Worm (Caenorhabditis elegans): ENCODE data around the gene T12A7.2.

DNA sequence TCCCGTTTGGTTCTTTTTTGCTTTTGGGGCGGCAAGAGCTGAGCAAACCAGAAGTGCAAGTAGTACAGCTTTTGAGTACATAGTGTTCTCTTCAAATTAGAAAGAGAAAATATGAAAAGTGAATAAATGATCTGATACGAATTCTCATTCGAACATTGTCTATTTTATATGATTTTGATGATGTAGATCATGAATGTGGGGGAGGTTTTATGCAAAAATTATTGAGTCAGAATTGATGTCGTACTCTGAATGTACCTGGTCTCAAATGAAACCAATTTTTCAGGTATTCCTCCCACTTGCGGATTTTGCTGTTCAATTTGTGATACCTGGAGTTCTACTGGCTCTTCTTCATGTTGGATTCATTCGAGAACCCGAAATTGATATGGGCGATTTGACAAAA is 20.7 kb downstream of the T12A7.2 start, which contains the start of gene K01A6.4:
- TF ChIP-seq ceh-24 (tag; optimal IDR thresholded peaks at IDR 0.05), result no peak
- no peak for TF ChIP-seq npax-4 (tag; optimal IDR thresholded peaks at IDR 0.05)
- no peak for TF ChIP-seq elt-4 (tag; optimal IDR thresholded peaks at IDR 0.05)
- TF ChIP-seq K02D7.2 (tag; optimal IDR thresholded peaks at IDR 0.05), result no peak
- no peak for TF ChIP-seq sox-2 (GFP tag; IDR thresholded peaks at IDR 0.05)
- TF ChIP-seq hlh-6 (tag; optimal IDR thresholded peaks at IDR 0.05), result no peak
- TF ChIP-seq ceh-19 (GFP tag; optimal IDR thresholded peaks at IDR 0.05), result no peak

All from whole organism, late embryonic.